Worm (Caenorhabditis elegans) whole organism, L2 larva: ENCODE results near the gene hlh-13.

Experiments used
- ama-1 ChIP-seq: fragments of 150-350 bp; optimal IDR thresholded peaks from 2 replicates; lab custom pipeline; 2018; ENCODE audit warnings: inconsistent platforms
- egl-27 ChIP-seq: sonication (generic microtip); optimal IDR thresholded peaks from 3 replicates; lab custom pipeline; 2017; ENCODE audit warnings: missing biosample characterization, missing genetic modification reagents, missing genetic modification characterization
- lsy-2 ChIP-seq, 2 experiments: fragments of 150-350 bp in 1 of 2; sonication (generic microtip) in 1 of 2; optimal IDR thresholded peaks; 2 replicates each; lab custom pipeline; 2014 to 2017; ENCODE audit warnings: missing biosample characterization in 2 of 2, missing genetic modification characterization in 2 of 2
- nhr-11 ChIP-seq: fragments of 150-350 bp; optimal IDR thresholded peaks from 2 replicates; lab custom pipeline; 2014; ENCODE audit warnings: missing biosample characterization, missing genetic modification characterization
- peb-1 ChIP-seq: fragments of 150-350 bp; optimal IDR thresholded peaks from 2 replicates; lab custom pipeline; 2014; ENCODE audit warnings: missing biosample characterization, missing genetic modification characterization
- unc-39 ChIP-seq: fragments of 150-350 bp; optimal IDR thresholded peaks from 2 replicates; lab custom pipeline; 2014; ENCODE audit warnings: missing biosample characterization, missing genetic modification characterization
- unc-62 ChIP-seq: fragments of 150-350 bp; optimal IDR thresholded peaks from 2 replicates; lab custom pipeline; 2014; ENCODE audit warnings: missing biosample characterization, missing genetic modification reagents, missing genetic modification characterization

DNA sequence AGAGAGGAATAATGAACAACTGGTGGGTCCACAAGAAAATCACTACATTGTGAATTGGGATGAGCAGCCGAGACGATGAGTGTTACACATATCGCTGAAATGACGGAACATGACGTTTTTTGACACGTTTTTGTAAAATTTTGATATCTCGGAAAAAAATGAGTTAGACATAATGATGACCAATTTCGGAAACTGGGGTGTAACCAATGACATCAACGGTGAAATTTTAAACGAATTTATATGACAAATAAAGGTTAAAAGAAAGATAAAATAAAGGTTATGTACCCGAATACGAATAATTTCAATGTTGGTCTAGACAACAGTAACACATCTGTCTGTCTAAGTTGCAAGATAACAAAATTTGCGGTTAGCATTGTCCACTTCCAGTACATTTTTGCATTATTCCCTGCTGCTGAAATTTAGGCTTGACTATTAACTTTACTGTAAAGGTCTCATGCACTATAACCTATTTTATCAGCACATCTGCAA is 30.3 kb downstream of the hlh-13 start, which contains the start of the genes twk-28 and ets-9:
- TF ChIP-seq nhr-11 (tag; lab: Kevin White, UChicago) (no peak), peb-1 (tag; lab: Kevin White, UChicago) (no peak), egl-27 (tag; lab: Kevin White, UChicago) (no peak), ama-1 (lab: Kevin White, UChicago) (no peak), unc-39 (tag; lab: Kevin White, UChicago) (no peak), lsy-2 (tag; optimal IDR thresholded peaks at IDR 0.05; lab: Kevin White, UChicago) (no peak), unc-62 (no peak)
